Fruit fly (Drosophila melanogaster) Kc167 (cell line): ENCODE results near the gene CG16978.

ENCODE experiments used
- Myc ChIP-seq: fragments of >200 bp; optimal IDR thresholded peaks from 2 replicates; lab custom pipeline; 2017; ENCODE audit warnings: missing external identifiers
- Sin3A ChIP-seq: fragments of >200 bp; optimal IDR thresholded peaks from 2 replicates; lab custom pipeline; 2018; ENCODE audit warnings: missing external identifiers
- h ChIP-seq: fragments of >200 bp; optimal IDR thresholded peaks from 3 replicates; lab custom pipeline; 2018; ENCODE audit warnings: missing external identifiers
- insv ChIP-seq: fragments of >200 bp; optimal IDR thresholded peaks from 3 replicates; lab custom pipeline; 2018; ENCODE audit warnings: missing external identifiers
- psq ChIP-seq: fragments of >200 bp; optimal IDR thresholded peaks from 2 replicates; lab custom pipeline; 2017; ENCODE audit warnings: missing external identifiers
- ttk ChIP-seq: sonication (Bioruptor generic); optimal IDR thresholded peaks from 2 replicates; lab custom pipeline; 2017; ENCODE audit warnings: missing external identifiers

DNA sequence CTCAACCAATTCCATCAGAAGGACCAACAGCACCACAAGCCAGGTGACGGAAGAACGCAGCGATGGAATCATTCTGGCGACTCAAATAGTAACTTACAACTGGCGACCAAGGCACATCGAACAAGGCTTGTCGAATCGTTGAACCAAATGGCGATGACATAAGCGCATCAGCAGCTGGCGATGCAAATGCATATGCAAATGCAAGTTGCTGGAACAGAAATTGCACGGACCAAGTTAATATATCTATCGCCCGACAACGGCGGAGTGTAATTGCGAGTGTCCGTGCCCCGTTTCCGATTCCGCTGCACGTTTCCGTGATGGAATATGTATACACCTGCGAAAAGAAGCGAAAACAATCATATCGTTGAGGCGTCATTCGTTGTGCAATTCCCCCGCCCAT, 24.4 kb downstream of the CG16978 start, which contains the start of the genes CG44198 and CG43050:
- TF ChIP-seq Sin3A (lab: Kevin White, UChicago): no peak
- no peak for TF ChIP-seq psq (lab: Kevin White, UChicago)
- TF ChIP-seq ttk: no peak
- TF ChIP-seq h (lab: Kevin White, UChicago): no peak
- no peak for TF ChIP-seq insv
- TF ChIP-seq Myc: no peak
